Fruit fly (Drosophila melanogaster): Measurements from ENCODE around the gene Nup58.
A peak's percentile ranks its signal among the peaks of the same experiment; 100 is the strongest.

Gene Nup58

dm6 chr3R:19644901-19645204, at the start of gene Nup58:
Nup58 (plus strand) TSS chr3R:19645026.
- TF ChIP-seq Pif1B (GFP tag; optimal IDR thresholded peaks at IDR 0.05): no peak
- TF ChIP-seq Pif1A (GFP tag; optimal IDR thresholded peaks at IDR 0.05): no peak
- TF ChIP-seq CG13204 (GFP tag; optimal IDR thresholded peaks at IDR 0.05): no peak
- no peak for TF ChIP-seq Snoo (tag; optimal IDR thresholded peaks at IDR 0.05)
- TF ChIP-seq CG9948 (tag; optimal IDR thresholded peaks at IDR 0.05): no peak

dm6 chr3R:19598855-19599254, 46.0 kb upstream of the Nup58 start, which contains the start of gene Cpr92A:
Cpr92A (minus strand) TSS chr3R:19598955.
- TF ChIP-seq CG8301 (tag; optimal IDR thresholded peaks at IDR 0.05) (no peak), EcR (GFP tag; optimal IDR thresholded peaks at IDR 0.05) (no peak), CG12605 (GFP tag; IDR thresholded peaks at IDR 0.05) (no peak), CG32121 (GFP tag; IDR thresholded peaks at IDR 0.05) (no peak), CG17806 (tag; optimal IDR thresholded peaks at IDR 0.05) (no peak)

- TF ChIP-seq D1 (tag; optimal IDR thresholded peaks at IDR 0.05): no peak
- TF ChIP-seq fd96Ca (GFP tag; IDR thresholded peaks at IDR 0.05): no peak
- no peak for TF ChIP-seq Pif1B (GFP tag; optimal IDR thresholded peaks at IDR 0.05)
- TF ChIP-seq CG13204 (GFP tag; optimal IDR thresholded peaks at IDR 0.05): no peak
- TF ChIP-seq CG12605 (GFP tag; IDR thresholded peaks at IDR 0.05): no peak
- no peak for TF ChIP-seq EcR (GFP tag; optimal IDR thresholded peaks at IDR 0.05)
- TF ChIP-seq CG8159 (tag; optimal IDR thresholded peaks at IDR 0.05): no peak
- TF ChIP-seq Pif1A (GFP tag; optimal IDR thresholded peaks at IDR 0.05): no peak
- no peak for TF ChIP-seq CG4496 (GFP tag; IDR thresholded peaks at IDR 0.05)
- TF ChIP-seq rn (GFP tag; IDR thresholded peaks at IDR 0.05): no peak
- TF ChIP-seq CG14655 (GFP tag; optimal IDR thresholded peaks at IDR 0.05): no peak
- TF ChIP-seq CG17806 (tag; optimal IDR thresholded peaks at IDR 0.05): no peak
- no peak for TF ChIP-seq CG15710 (tag; optimal IDR thresholded peaks at IDR 0.05)
- TF ChIP-seq Ets98B (GFP tag; IDR thresholded peaks at IDR 0.05): no peak
- no peak for TF ChIP-seq gl (tag; optimal IDR thresholded peaks at IDR 0.05)
- no peak for TF ChIP-seq CG8301 (tag; optimal IDR thresholded peaks at IDR 0.05)
- no peak for TF ChIP-seq Snoo (tag; optimal IDR thresholded peaks at IDR 0.05)
Measured at dm6 chr3R:19600335-19600734, 44.5 kb upstream of the Nup58 start, which contains the start of gene CG7333. CG7333 (plus strand) TSS chr3R:19600635.

- no peak for TF ChIP-seq CG9948 (tag; optimal IDR thresholded peaks at IDR 0.05)
- TF ChIP-seq EcR (GFP tag; optimal IDR thresholded peaks at IDR 0.05): no peak
- no peak for TF ChIP-seq gl (tag; optimal IDR thresholded peaks at IDR 0.05)
- no peak for TF ChIP-seq fd96Ca (GFP tag; IDR thresholded peaks at IDR 0.05)
- TF ChIP-seq Ets98B (GFP tag; IDR thresholded peaks at IDR 0.05): no peak
- TF ChIP-seq Pif1A (GFP tag; optimal IDR thresholded peaks at IDR 0.05): no peak
- no peak for TF ChIP-seq CG34367 (tag; optimal IDR thresholded peaks at IDR 0.05)
- no peak for TF ChIP-seq Pif1B (GFP tag; optimal IDR thresholded peaks at IDR 0.05)
- no peak for TF ChIP-seq CG15710 (tag; optimal IDR thresholded peaks at IDR 0.05)
- TF ChIP-seq CG8159 (tag; optimal IDR thresholded peaks at IDR 0.05): no peak
- no peak for TF ChIP-seq CG8301 (tag; optimal IDR thresholded peaks at IDR 0.05)
- no peak for TF ChIP-seq CG4496 (GFP tag; IDR thresholded peaks at IDR 0.05)
- TF ChIP-seq CG10348 (GFP tag; IDR thresholded peaks at IDR 0.05): no peak
- TF ChIP-seq Snoo (tag; optimal IDR thresholded peaks at IDR 0.05): no peak
- TF ChIP-seq CG13204 (GFP tag; optimal IDR thresholded peaks at IDR 0.05): no peak
Measured at dm6 chr3R:19602996-19603395, 41.8 kb upstream of the Nup58 start, which contains the start of gene CG7342. CG7342 (plus strand) TSS chr3R:19603375.

- TF ChIP-seq Snoo (tag; optimal IDR thresholded peaks at IDR 0.05) (no peak), CG34367 (tag; optimal IDR thresholded peaks at IDR 0.05) (no peak), CG12605 (GFP tag; IDR thresholded peaks at IDR 0.05) (no peak)
Measured at dm6 chr3R:19606954-19607353, 37.9 kb upstream of the Nup58 start, which contains the start of gene CG17751. CG17751 (plus strand) TSS chr3R:19607254.

dm6 chr3R:19609925-19610324, 34.9 kb upstream of the Nup58 start, which contains the start of gene CG17752:
CG17752 (plus strand) TSS chr3R:19610225.
- TF ChIP-seq Pif1A (GFP tag; optimal IDR thresholded peaks at IDR 0.05) (no peak), CG8301 (tag; optimal IDR thresholded peaks at IDR 0.05) (no peak), CG17806 (tag; optimal IDR thresholded peaks at IDR 0.05) (no peak), CG32121 (GFP tag; IDR thresholded peaks at IDR 0.05) (no peak), CG14655 (GFP tag; optimal IDR thresholded peaks at IDR 0.05) (no peak), CG34367 (tag; optimal IDR thresholded peaks at IDR 0.05) (no peak)

dm6 chr3R:19612908-19613431, 31.9 kb upstream of the Nup58 start, which contains the start of gene CG16727:
CG16727 (plus strand) TSS chr3R:19613381.
- no peak for TF ChIP-seq CG15710 (tag; optimal IDR thresholded peaks at IDR 0.05)

- TF ChIP-seq CG17806 (tag; optimal IDR thresholded peaks at IDR 0.05) (no peak), CG4496 (GFP tag; IDR thresholded peaks at IDR 0.05) (0 out of 3 replicates have a peak, but pooled peaks have one; percentile 43)
Measured at dm6 chr3R:19619908-19620307, 24.9 kb upstream of the Nup58 start.
